Fruit fly (Drosophila melanogaster) whole organism: ENCODE measurements around the gene CG15210.

ENCODE experiments used
- CG8478 ChIP-seq: fragments of >200 bp; optimal IDR thresholded peaks from 2 replicates; lab custom pipeline; 2018; ENCODE audit warnings: inconsistent platforms
- Dll ChIP-seq: fragments of >200 bp; optimal IDR thresholded peaks from 2 replicates; lab custom pipeline; 2017
- EcR ChIP-seq, 2 experiments: fragments of >200 bp; optimal IDR thresholded peaks; 2 replicates each; lab custom pipeline; 2017; ENCODE audit warnings: missing biosample characterization in 2 of 2, missing genetic modification characterization in 2 of 2, missing genetic modification reagents in 2 of 2
- usp ChIP-seq: fragments of >200 bp; optimal IDR thresholded peaks from 2 replicates; lab custom pipeline; 2017; ENCODE audit warnings: missing biosample characterization, missing genetic modification characterization, mixed read lengths

dm6 chrX:10835631-10836030 lies 3.4 kb upstream of the CG15210 start:
- no peak for TF ChIP-seq Dll
- TF ChIP-seq usp: no peak
- TF ChIP-seq EcR (GFP tag; optimal IDR thresholded peaks at IDR 0.05; lab: Kevin White, UChicago): no peak
- TF ChIP-seq CG8478 (lab: Kevin White, UChicago): no peak
